Worm (Caenorhabditis elegans): ENCODE results near the gene H17B01.2.

The H17B01.2 gene

ce11 chrII:1475328-1475727 is 5.0 kb downstream of the H17B01.2 start:
- TF ChIP-seq pat-9 (tag; optimal IDR thresholded peaks at IDR 0.05), result no peak
- TF ChIP-seq elt-2 (tag; optimal IDR thresholded peaks at IDR 0.05), result peak; percentile 85

ce11 chrII:1476016-1476415 is 5.7 kb downstream of the H17B01.2 start:
- TF ChIP-seq hlh-6 (tag; optimal IDR thresholded peaks at IDR 0.05) (no peak), odd-2 (tag; optimal IDR thresholded peaks at IDR 0.05) (no peak), lim-6 (tag; optimal IDR thresholded peaks at IDR 0.05) (no peak), ama-1 (optimal IDR thresholded peaks at IDR 0.05) (no peak), tbx-2 (tag; optimal IDR thresholded peaks at IDR 0.05) (no peak), ets-4 (tag; optimal IDR thresholded peaks at IDR 0.05) (no peak), npax-4 (tag; optimal IDR thresholded peaks at IDR 0.05) (no peak), fkh-10 (GFP tag; optimal IDR thresholded peaks at IDR 0.05) (no peak), unc-42 (tag; optimal IDR thresholded peaks at IDR 0.05) (no peak), ceh-18 (tag; optimal IDR thresholded peaks at IDR 0.05) (no peak), syd-9 (tag; optimal IDR thresholded peaks at IDR 0.05) (no peak), ceh-48 (tag; optimal IDR thresholded peaks at IDR 0.05) (no peak), tbx-7 (tag; optimal IDR thresholded peaks at IDR 0.05) (no peak), C38D4.7 (GFP tag; optimal IDR thresholded peaks at IDR 0.05) (no peak), ahr-1 (tag; optimal IDR thresholded peaks at IDR 0.05) (no peak)

ce11 chrII:1477295-1477694 is 6.9 kb downstream of the H17B01.2 start:
- TF ChIP-seq lin-11 (tag; optimal IDR thresholded peaks at IDR 0.05) (no peak), hlh-13 (GFP tag; optimal IDR thresholded peaks at IDR 0.05) (no peak)

- TF ChIP-seq pha-4 (tag; optimal IDR thresholded peaks at IDR 0.05), result no peak
- TF ChIP-seq elt-4 (tag; optimal IDR thresholded peaks at IDR 0.05), result no peak
- no peak for TF ChIP-seq elt-2 (tag; optimal IDR thresholded peaks at IDR 0.05)
- no peak for TF ChIP-seq sox-4 (tag; optimal IDR thresholded peaks at IDR 0.05)
- TF ChIP-seq nhr-232 (tag; optimal IDR thresholded peaks at IDR 0.05), result no peak
- TF ChIP-seq ref-2 (tag; optimal IDR thresholded peaks at IDR 0.05), result no peak
- TF ChIP-seq lim-6 (tag; optimal IDR thresholded peaks at IDR 0.05), result no peak
- no peak for TF ChIP-seq tbx-7 (tag; optimal IDR thresholded peaks at IDR 0.05)
- TF ChIP-seq unc-3 (GFP tag; conservative IDR thresholded peaks at IDR 0.05), result no peak
- TF ChIP-seq unc-3 (tag; optimal IDR thresholded peaks at IDR 0.05), result no peak
- no peak for TF ChIP-seq lin-11 (tag; optimal IDR thresholded peaks at IDR 0.05)
- TF ChIP-seq ceh-48 (tag; optimal IDR thresholded peaks at IDR 0.05), result no peak
These were observed 7.6 kb downstream of the H17B01.2 start for ce11 chrII:1477975-1478374.

ce11 chrII:1478522-1478921 is 8.2 kb downstream of the H17B01.2 start:
- TF ChIP-seq nfya-1 (tag; optimal IDR thresholded peaks at IDR 0.05) (no peak), ceh-14 (tag; optimal IDR thresholded peaks at IDR 0.05) (no peak), ceh-6 (GFP tag; optimal IDR thresholded peaks at IDR 0.05) (no peak)

ce11 chrII:1481660-1482059 is 11.3 kb downstream of the H17B01.2 start:
- TF ChIP-seq pha-4 (tag; optimal IDR thresholded peaks at IDR 0.05) (no peak), hlh-15 (tag; optimal IDR thresholded peaks at IDR 0.05) (no peak), sox-4 (tag; optimal IDR thresholded peaks at IDR 0.05) (no peak), hlh-13 (GFP tag; optimal IDR thresholded peaks at IDR 0.05) (no peak), pag-3 (tag; optimal IDR thresholded peaks at IDR 0.05; ENCODE audit: borderline replicate concordance) (no peak), C38D4.7 (GFP tag; optimal IDR thresholded peaks at IDR 0.05) (no peak), mec-3 (tag; optimal IDR thresholded peaks at IDR 0.05; ENCODE audit: borderline replicate concordance) (no peak), ceh-9 (tag; optimal IDR thresholded peaks at IDR 0.05) (no peak), tbx-7 (tag; optimal IDR thresholded peaks at IDR 0.05) (no peak), pat-9 (tag; optimal IDR thresholded peaks at IDR 0.05) (no peak), eyg-1 (tag; optimal IDR thresholded peaks at IDR 0.05) (no peak), ceh-24 (tag; optimal IDR thresholded peaks at IDR 0.05) (no peak), fkh-6 (tag; optimal IDR thresholded peaks at IDR 0.05) (no peak), npax-4 (tag; optimal IDR thresholded peaks at IDR 0.05) (no peak), nfya-1 (tag; optimal IDR thresholded peaks at IDR 0.05) (no peak)
